Worm (Caenorhabditis elegans) whole organism, L2 larva: ENCODE measurements around the gene algn-9.

Experiments used
- C34F6.9 ChIP-seq: fragments of 150-350 bp; optimal IDR thresholded peaks from 2 replicates; lab custom pipeline; 2014; ENCODE audit warnings: missing biosample characterization, missing genetic modification characterization
- F13H6.1 ChIP-seq: sonication (generic microtip); optimal IDR thresholded peaks from 2 replicates; lab custom pipeline; 2016; ENCODE audit warnings: missing genetic modification characterization, missing compliant biosample characterization
- Y55F3AM.14 ChIP-seq: fragments of 200-800 bp; sonication (Bioruptor generic); optimal IDR thresholded peaks from 2 replicates; lab custom pipeline; 2018; ENCODE audit warnings: mild to moderate bottlenecking, missing genetic modification characterization, missing compliant biosample characterization
- ZK546.5 ChIP-seq: sonication (generic microtip); optimal IDR thresholded peaks from 2 replicates; lab custom pipeline; 2017; ENCODE audit warnings: missing biosample characterization, missing genetic modification characterization
- alr-1 ChIP-seq: fragments of 150-350 bp; optimal IDR thresholded peaks from 2 replicates; lab custom pipeline; 2014; ENCODE audit warnings: missing biosample characterization, missing genetic modification characterization
- ama-1 ChIP-seq: fragments of 150-350 bp; optimal IDR thresholded peaks from 2 replicates; lab custom pipeline; 2018; ENCODE audit warnings: inconsistent platforms
- ceh-16 ChIP-seq: fragments of 150-350 bp; optimal IDR thresholded peaks from 2 replicates; lab custom pipeline; 2014; ENCODE audit warnings: missing biosample characterization, missing genetic modification characterization
- ceh-82 ChIP-seq: fragments of 150-350 bp; optimal IDR thresholded peaks from 2 replicates; lab custom pipeline; 2014; ENCODE audit warnings: missing biosample characterization, missing genetic modification characterization
- dmd-4 ChIP-seq: sonication (generic microtip); optimal IDR thresholded peaks from 2 replicates; lab custom pipeline; 2017; ENCODE audit warnings: missing biosample characterization, missing genetic modification characterization
- elt-1 ChIP-seq: fragments of 150-350 bp; optimal IDR thresholded peaks from 2 replicates; lab custom pipeline; 2014; ENCODE audit warnings: missing biosample characterization, missing genetic modification characterization
- elt-3 ChIP-seq: sonication (generic microtip); optimal IDR thresholded peaks from 2 replicates; lab custom pipeline; 2017; ENCODE audit warnings: missing biosample characterization, missing genetic modification characterization
- fos-1 ChIP-seq: fragments of 150-350 bp; optimal IDR thresholded peaks from 2 replicates; lab custom pipeline; 2014; ENCODE audit warnings: missing biosample characterization, missing genetic modification characterization
- gmeb-1 ChIP-seq: fragments of 150-350 bp; optimal IDR thresholded peaks from 2 replicates; lab custom pipeline; 2014; ENCODE audit warnings: missing biosample characterization, missing genetic modification characterization
- lin-13 ChIP-seq: fragments of 150-350 bp; optimal IDR thresholded peaks from 2 replicates; lab custom pipeline; 2014; ENCODE audit warnings: missing biosample characterization, missing genetic modification reagents, missing genetic modification characterization
- lsy-2 ChIP-seq, 2 experiments: fragments of 150-350 bp in 1 of 2; sonication (generic microtip) in 1 of 2; optimal IDR thresholded peaks; 2 replicates each; lab custom pipeline; 2014 to 2017; ENCODE audit warnings: missing biosample characterization in 2 of 2, missing genetic modification characterization in 2 of 2
- mdl-1 ChIP-seq, 2 experiments: fragments of 150-350 bp in 1 of 2; sonication (generic microtip) in 1 of 2; optimal IDR thresholded peaks; 2 replicates each; lab custom pipeline; 2017; ENCODE audit warnings: missing biosample characterization in 2 of 2, missing genetic modification characterization in 2 of 2
- nhr-11 ChIP-seq: fragments of 150-350 bp; optimal IDR thresholded peaks from 2 replicates; lab custom pipeline; 2014; ENCODE audit warnings: missing biosample characterization, missing genetic modification characterization
- nhr-12 ChIP-seq: fragments of 150-350 bp; optimal IDR thresholded peaks from 2 replicates; lab custom pipeline; 2014; ENCODE audit warnings: missing biosample characterization, missing genetic modification characterization
- nhr-21 ChIP-seq: fragments of 150-350 bp; optimal IDR thresholded peaks from 2 replicates; lab custom pipeline; 2014; ENCODE audit warnings: missing biosample characterization, missing genetic modification characterization
- nhr-23 ChIP-seq: fragments of 150-350 bp; optimal IDR thresholded peaks from 2 replicates; lab custom pipeline; 2014; ENCODE audit warnings: missing biosample characterization, missing genetic modification reagents, missing genetic modification characterization
- nhr-237 ChIP-seq: fragments of 150-350 bp; optimal IDR thresholded peaks from 2 replicates; lab custom pipeline; 2014; ENCODE audit warnings: missing biosample characterization, missing genetic modification characterization
- nhr-25 ChIP-seq: fragments of 150-350 bp; sonication (generic microtip); optimal IDR thresholded peaks from 3 replicates; lab custom pipeline; 2014; ENCODE audit warnings: missing biosample characterization, missing genetic modification characterization
- sma-3 ChIP-seq: sonication (generic microtip); optimal IDR thresholded peaks from 2 replicates; lab custom pipeline; 2016; ENCODE audit warnings: missing genetic modification reagents, missing genetic modification characterization, missing compliant biosample characterization
- sma-9 ChIP-seq, 2 experiments: fragments of 150-350 bp in 1 of 2; sonication (generic microtip) in 1 of 2; optimal IDR thresholded peaks; 2 replicates each; lab custom pipeline; 2014 to 2016; ENCODE audit warnings: missing genetic modification characterization in 2 of 2, mild to moderate bottlenecking in 1 of 2, missing biosample characterization in 1 of 2, missing compliant biosample characterization in 1 of 2, missing genetic modification reagents in 1 of 2, moderate library complexity in 1 of 2
- snpc-4 ChIP-seq: fragments of 150-350 bp; optimal IDR thresholded peaks from 2 replicates; lab custom pipeline; 2014; ENCODE audit warnings: missing biosample characterization, missing genetic modification characterization
- unc-39 ChIP-seq: fragments of 150-350 bp; optimal IDR thresholded peaks from 2 replicates; lab custom pipeline; 2014; ENCODE audit warnings: missing biosample characterization, missing genetic modification characterization
- unc-55 ChIP-seq: fragments of 150-350 bp; sonication (generic microtip); optimal IDR thresholded peaks from 3 replicates; lab custom pipeline; 2014; ENCODE audit warnings: missing biosample characterization, missing genetic modification reagents, missing genetic modification characterization
- zag-1 ChIP-seq: fragments of 150-350 bp; optimal IDR thresholded peaks from 2 replicates; lab custom pipeline; 2014; ENCODE audit warnings: missing biosample characterization, missing genetic modification characterization
- ztf-1 ChIP-seq: fragments of 200-800 bp; sonication (Bioruptor generic); conservative IDR thresholded peaks from 2 replicates; pipeline ENCODE4 v1.3.6; 2022; ENCODE audit warnings: missing genetic modification characterization, missing compliant biosample characterization

The algn-9 gene

DNA sequence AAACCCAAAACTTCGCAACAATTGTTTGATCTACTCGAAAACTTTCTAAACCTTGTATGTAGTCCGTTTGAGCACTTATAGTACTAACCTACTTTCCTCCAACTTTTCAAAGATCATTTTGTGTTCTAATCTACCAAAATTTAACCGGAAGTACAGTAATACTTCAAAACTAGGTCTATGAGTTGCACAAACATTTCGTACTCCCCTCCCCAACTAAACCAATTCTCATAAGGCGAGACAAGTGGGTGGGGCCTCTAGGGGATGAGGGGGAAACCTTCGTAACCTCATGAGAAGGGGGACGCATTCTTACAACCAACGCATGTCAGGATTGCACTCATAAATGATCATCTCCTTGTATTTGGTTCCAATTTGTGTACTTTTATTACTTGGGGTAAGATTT, 37.8 kb downstream of the algn-9 start, which contains the start of gene cutl-9:
cutl-9 (plus strand) TSS at position 301 of the 400 bp plus-strand sequence.
- TF ChIP-seq alr-1 (tag; lab: Kevin White, UChicago) (no peak), F13H6.1 (tag; lab: Kevin White, UChicago) (no peak), Y55F3AM.14 (GFP tag; lab: Kevin White, UChicago) (no peak), sma-3 (GFP tag; lab: Kevin White, UChicago) (no peak), ama-1 (lab: Kevin White, UChicago) (no peak), nhr-237 (tag; lab: Kevin White, UChicago) (no peak), ZK546.5 (tag; lab: Kevin White, UChicago) (no peak), zag-1 (tag; lab: Kevin White, UChicago) (no peak), ceh-82 (tag; lab: Kevin White, UChicago) (no peak), lin-13 (GFP tag; lab: Kevin White, UChicago) (no peak), dmd-4 (tag; lab: Kevin White, UChicago) (no peak), unc-55 (GFP tag; lab: Kevin White, UChicago) (no peak), elt-3 (tag; lab: Kevin White, UChicago) (no peak)
- TF ChIP-seq, all 48 proteins: peak for 0

DNA sequence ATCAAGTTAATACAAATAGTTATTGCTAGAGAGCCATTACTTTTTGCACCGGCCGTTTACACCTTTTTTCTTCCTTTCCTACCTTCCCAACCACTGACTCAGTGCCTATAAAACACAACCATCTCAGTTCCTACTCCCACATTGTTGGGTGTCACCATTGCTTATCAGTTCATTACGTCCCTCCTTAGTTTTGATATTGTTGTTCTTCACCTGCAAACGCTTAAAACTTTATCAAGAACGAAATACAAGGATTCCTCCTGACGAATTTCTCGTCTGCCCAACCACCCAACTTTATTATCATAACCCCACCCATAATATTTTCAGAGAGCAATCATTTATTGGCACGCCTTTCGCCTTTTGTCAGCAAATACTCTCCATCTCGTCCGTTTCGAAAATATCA, 43.0 kb downstream of the algn-9 start:
- TF ChIP-seq mdl-1 (tag; optimal IDR thresholded peaks at IDR 0.05; lab: Kevin White, UChicago) (no peak), ZK546.5 (tag; lab: Kevin White, UChicago) (no peak), nhr-237 (tag; lab: Kevin White, UChicago) (no peak), unc-39 (no peak), ceh-16 (tag; lab: Kevin White, UChicago) (no peak), F13H6.1 (tag; lab: Kevin White, UChicago) (peak; percentile 8), fos-1 (peak; percentile 94), ztf-1 (GFP tag; lab: Robert Waterston, UW) (no peak), lsy-2 (tag; optimal IDR thresholded peaks at IDR 0.05; lab: Kevin White, UChicago) (no peak), ceh-82 (tag; lab: Kevin White, UChicago) (no peak), elt-1 (tag; lab: Kevin White, UChicago) (no peak), nhr-25 (no peak), C34F6.9 (tag; lab: Kevin White, UChicago) (no peak)

DNA sequence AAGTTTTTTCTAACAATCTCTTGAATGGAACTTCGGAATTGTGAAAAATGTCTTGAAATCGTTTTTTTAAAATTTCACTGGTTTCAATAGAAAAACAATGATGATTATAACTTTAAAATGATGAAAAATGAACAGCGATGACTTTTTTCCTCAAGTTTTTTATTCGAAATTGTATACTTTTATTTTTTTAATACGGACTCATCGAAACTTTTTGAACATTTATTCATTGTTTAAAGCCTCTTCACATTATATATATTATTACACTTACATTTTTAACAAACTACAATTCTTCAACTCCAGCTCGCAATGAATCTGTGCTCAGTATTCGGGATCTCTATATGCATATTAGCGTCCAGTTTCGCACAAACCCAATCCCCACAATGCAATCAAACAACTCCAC, 43.8 kb downstream of the algn-9 start, which contains the start of gene M28.8:
M28.8 (plus strand) TSS at position 301 of the 400 bp plus-strand sequence.
- TF ChIP-seq nhr-237 (tag; lab: Kevin White, UChicago) (no peak), nhr-23 (tag; lab: Kevin White, UChicago) (no peak), nhr-11 (tag; lab: Kevin White, UChicago) (no peak), dmd-4 (tag; lab: Kevin White, UChicago) (no peak), nhr-12 (no peak), C34F6.9 (tag; lab: Kevin White, UChicago) (no peak), gmeb-1 (tag; lab: Kevin White, UChicago) (no peak), snpc-4 (tag; lab: Kevin White, UChicago) (no peak), sma-9 (GFP tag; optimal IDR thresholded peaks at IDR 0.05; lab: Kevin White, UChicago) (no peak), sma-9 (tag; optimal IDR thresholded peaks at IDR 0.05; lab: Kevin White, UChicago) (no peak), sma-3 (GFP tag; lab: Kevin White, UChicago) (no peak)

DNA sequence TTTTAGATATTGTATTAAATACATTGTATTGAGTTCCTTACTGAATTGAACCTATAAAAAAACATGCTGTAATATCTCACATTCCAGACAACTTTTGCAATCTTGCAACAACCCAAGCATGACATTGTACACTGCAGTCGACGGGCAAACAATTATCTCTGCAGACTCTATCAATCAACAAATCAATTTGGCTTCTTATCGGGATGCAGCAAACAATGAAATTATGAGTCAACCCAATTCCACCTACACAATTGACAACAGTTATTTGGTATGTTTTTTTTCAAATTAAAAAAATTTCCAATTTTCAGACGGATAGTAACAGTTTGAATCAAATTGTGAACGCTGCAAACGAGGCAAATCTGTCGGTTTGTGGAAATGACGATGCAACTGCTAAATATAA, 46.8 kb downstream of the algn-9 start:
- TF ChIP-seq fos-1, result peak; percentile 55
- no peak for TF ChIP-seq nhr-21 (tag; lab: Kevin White, UChicago)
